Worm (Caenorhabditis elegans) whole organism, L3 larva: ENCODE results near the gene gem-1.

Experiments
- ama-1 ChIP-seq: fragments of 150-350 bp; optimal IDR thresholded peaks from 2 replicates; lab custom pipeline; 2018
- nhr-25 ChIP-seq: sonication (generic microtip); optimal IDR thresholded peaks from 2 replicates; lab custom pipeline; 2017; ENCODE audit warnings: missing biosample characterization, missing genetic modification characterization
- tbx-2 ChIP-seq: sonication (generic microtip); optimal IDR thresholded peaks from 2 replicates; lab custom pipeline; 2016; ENCODE audit warnings: mild to moderate bottlenecking, missing genetic modification characterization, missing compliant biosample characterization

DNA sequence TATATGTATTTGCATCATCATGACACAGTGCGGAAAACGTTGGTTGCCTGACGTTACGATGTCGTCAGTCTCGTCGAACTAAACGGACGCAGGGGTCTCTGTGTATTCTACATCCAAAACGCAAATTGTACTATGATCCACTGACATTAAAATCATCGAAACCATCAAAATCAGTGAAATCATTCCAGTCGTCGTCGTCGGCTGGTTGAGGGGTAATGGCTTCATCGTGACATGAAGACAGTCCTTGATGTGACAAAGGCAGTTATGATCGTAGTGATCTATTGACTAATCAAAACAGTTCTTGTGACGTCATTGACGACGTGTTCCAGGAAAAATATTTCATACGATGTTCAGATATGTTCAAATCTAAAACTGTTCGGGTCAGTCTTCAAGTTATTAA is 19.1 kb downstream of the gem-1 start:
- TF ChIP-seq nhr-25 (tag; lab: Kevin White, UChicago) (peak; percentile 44), tbx-2 (tag; lab: Kevin White, UChicago) (no peak), ama-1 (no peak)
